Worm (Caenorhabditis elegans): ENCODE data around the gene C50E3.7.

DNA sequence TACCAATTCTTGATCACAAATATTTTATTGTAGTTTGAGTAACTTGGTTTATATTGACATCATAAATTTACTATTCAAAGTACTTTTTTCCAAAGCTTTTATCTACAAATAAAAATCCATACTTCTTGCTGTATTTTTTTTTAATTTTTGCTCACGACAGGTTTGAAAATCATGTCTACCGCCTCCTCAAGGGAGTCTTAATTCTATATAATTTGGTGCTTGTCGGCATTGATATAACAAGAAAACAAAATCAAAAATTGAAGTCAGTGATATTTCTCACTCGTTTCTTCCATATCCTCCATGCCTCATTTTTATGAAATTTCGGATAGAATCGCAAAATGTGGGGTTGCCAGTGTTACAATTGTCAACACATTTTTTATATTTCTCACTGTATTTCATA, 47.3 kb upstream of the C50E3.7 start, which contains the start of gene str-47:
- no peak for TF ChIP-seq R02D3.7 (tag; optimal IDR thresholded peaks at IDR 0.05)
- TF ChIP-seq rbr-2 (tag; optimal IDR thresholded peaks at IDR 0.05): no peak
- no peak for TF ChIP-seq mes-2 (tag; optimal IDR thresholded peaks at IDR 0.05; ENCODE audit: poor library complexity, severe bottlenecking)
- no peak for TF ChIP-seq ceh-82 (tag; optimal IDR thresholded peaks at IDR 0.05)
- TF ChIP-seq ceh-20 (GFP tag; IDR thresholded peaks at IDR 0.05): no peak
- TF ChIP-seq mep-1 (tag; optimal IDR thresholded peaks at IDR 0.05): no peak
- TF ChIP-seq unc-39 (tag; optimal IDR thresholded peaks at IDR 0.05): no peak
- TF ChIP-seq unc-62 (GFP tag; optimal IDR thresholded peaks at IDR 0.05 in 1 of 2): no peak
- TF ChIP-seq unc-62 (tag; optimal IDR thresholded peaks at IDR 0.05): no peak
- TF ChIP-seq snpc-4 (tag; optimal IDR thresholded peaks at IDR 0.05): no peak
- TF ChIP-seq ceh-44 (GFP tag; IDR thresholded peaks at IDR 0.05): no peak
- no peak for TF ChIP-seq zip-11 (GFP tag; IDR thresholded peaks at IDR 0.05)

Data from whole organism, L4 larva.